Worm (Caenorhabditis elegans) whole organism, L1 larva: ENCODE results near the gene F42A10.5.

Experiments
- ama-1 ChIP-seq: fragments of 150-350 bp; optimal IDR thresholded peaks from 2 replicates; lab custom pipeline; 2014
- efl-1 ChIP-seq, 4 experiments: fragments of 150-350 bp; optimal IDR thresholded peaks in 3 of 4; peaks in 1 of 4; 1 replicate in 1 of 4; 2 replicates in 3 of 4; lab custom pipeline; 2014; ENCODE audit warnings: missing biosample characterization in 2 of 4, missing genetic modification characterization in 2 of 4, missing genetic modification reagents in 2 of 4
- elt-2 ChIP-seq: sonication (generic microtip); optimal IDR thresholded peaks from 2 replicates; lab custom pipeline; 2016; ENCODE audit warnings: missing genetic modification characterization, mild to moderate bottlenecking, inconsistent platforms, missing compliant biosample characterization, missing genetic modification reagents
- isw-1 ChIP-seq: fragments of 200-800 bp; sonication (Bioruptor generic); IDR thresholded peaks from 2 replicates; pipeline ENCODE4 v1.3.6; 2022; ENCODE audit warnings: missing genetic modification characterization, missing compliant biosample characterization
- skn-1 ChIP-seq: fragments of 150-350 bp; optimal IDR thresholded peaks from 2 replicates; lab custom pipeline; 2014; ENCODE audit warnings: missing biosample characterization, missing genetic modification characterization
- zag-1 ChIP-seq: fragments of 150-350 bp; optimal IDR thresholded peaks from 2 replicates; lab custom pipeline; 2014; ENCODE audit warnings: missing biosample characterization, missing genetic modification characterization

- TF ChIP-seq isw-1 (GFP tag; lab: Robert Waterston, UW): no peak
- no peak for TF ChIP-seq efl-1 (optimal IDR thresholded peaks at IDR 0.05; lab: Kevin White, UChicago)
- no peak for TF ChIP-seq efl-1 (GFP tag; optimal IDR thresholded peaks at IDR 0.05 in 1 of 2; lab: Kevin White, UChicago)
- no peak for TF ChIP-seq elt-2 (tag; lab: Kevin White, UChicago)
- no peak for TF ChIP-seq zag-1 (tag; lab: Kevin White, UChicago)
- TF ChIP-seq skn-1 (tag; lab: Kevin White, UChicago): no peak
- no peak for TF ChIP-seq ama-1 (lab: Kevin White, UChicago)
These were observed 42.7 kb upstream of the F42A10.5 start for ce11 chrIII:6215943-6216342.
